Fruit fly (Drosophila melanogaster) whole organism: ENCODE results near the gene comm2.

Experiments used
- Dll ChIP-seq: fragments of >200 bp; optimal IDR thresholded peaks from 2 replicates; lab custom pipeline; 2017
- EcR ChIP-seq, 2 experiments: fragments of >200 bp; optimal IDR thresholded peaks; 2 replicates each; lab custom pipeline; 2017; ENCODE audit warnings: missing biosample characterization in 2 of 2, missing genetic modification characterization in 2 of 2, missing genetic modification reagents in 2 of 2
- pan ChIP-seq: fragments of >200 bp; optimal IDR thresholded peaks from 2 replicates; lab custom pipeline; 2017
- psq ChIP-seq: fragments of >200 bp; optimal IDR thresholded peaks from 2 replicates; lab custom pipeline; 2017
- usp ChIP-seq: fragments of >200 bp; optimal IDR thresholded peaks from 2 replicates; lab custom pipeline; 2017; ENCODE audit warnings: missing biosample characterization, missing genetic modification characterization, mixed read lengths

dm6 chr3L:15662510-15662909, 37.1 kb downstream of the comm2 start:
- TF ChIP-seq Dll (lab: Kevin White, UChicago) (no peak), EcR (GFP tag; optimal IDR thresholded peaks at IDR 0.05; lab: Kevin White, UChicago) (no peak), psq (lab: Kevin White, UChicago) (no peak), pan (lab: Kevin White, UChicago) (no peak), usp (GFP tag; lab: Kevin White, UChicago) (no peak)
